Worm (Caenorhabditis elegans) whole organism, L4 larva: ENCODE results near the gene R08E5.1.

Experiments used
- D1046.2 ChIP-seq: fragments of 200-800 bp; sonication (Bioruptor generic); IDR thresholded peaks from 2 replicates; pipeline ENCODE4 v1.3.6; 2022; ENCODE audit warnings: missing genetic modification characterization, missing compliant biosample characterization
- F44E2.7 ChIP-seq: fragments of 200-800 bp; sonication (Bioruptor generic); IDR thresholded peaks from 2 replicates; pipeline ENCODE4 v2.1.2; 2022; ENCODE audit warnings: missing genetic modification characterization, missing compliant biosample characterization
- Y105C5A.15 ChIP-seq: fragments of 200-800 bp; sonication (Bioruptor generic); IDR thresholded peaks from 2 replicates; pipeline ENCODE4 v1.3.6; 2022; ENCODE audit warnings: missing genetic modification characterization, missing compliant biosample characterization
- Y48G9A.11 ChIP-seq: fragments of 200-800 bp; sonication (Bioruptor generic); IDR thresholded peaks from 2 replicates; pipeline ENCODE4 v1.3.6; 2022; ENCODE audit warnings: missing genetic modification reagents, missing genetic modification characterization, missing compliant biosample characterization
- ZK337.2 ChIP-seq: fragments of 200-800 bp; sonication (Bioruptor generic); IDR thresholded peaks from 2 replicates; pipeline ENCODE4 v1.3.6; 2022; ENCODE audit warnings: missing genetic modification reagents, missing genetic modification characterization, missing compliant biosample characterization
- aha-1 ChIP-seq: fragments of 150-350 bp; peaks from one replicate; lab custom pipeline; 2014; ENCODE audit warnings: missing biosample characterization, missing genetic modification characterization
- aly-2 ChIP-seq: sonication (generic microtip); optimal IDR thresholded peaks from 2 replicates; lab custom pipeline; 2018; ENCODE audit warnings: missing biosample characterization, missing genetic modification characterization
- arid-1 ChIP-seq: fragments of 200-800 bp; sonication (Bioruptor generic); conservative IDR thresholded peaks from 2 replicates; pipeline ENCODE4 v1.3.6; 2022; ENCODE audit warnings: missing genetic modification reagents, missing genetic modification characterization, missing compliant biosample characterization
- ceh-28 ChIP-seq: fragments of 150-350 bp; optimal IDR thresholded peaks from 2 replicates; lab custom pipeline; 2014; ENCODE audit warnings: missing biosample characterization, missing genetic modification reagents, missing genetic modification characterization
- ceh-44 ChIP-seq: fragments of 200-800 bp; sonication (Bioruptor generic); IDR thresholded peaks from 2 replicates; pipeline ENCODE4 v1.3.6; 2022; ENCODE audit warnings: missing genetic modification reagents, missing genetic modification characterization, missing compliant biosample characterization
- ctbp-1 ChIP-seq: fragments of 200-800 bp; sonication (Bioruptor generic); IDR thresholded peaks from 2 replicates; pipeline ENCODE4 v1.3.6; 2022; ENCODE audit warnings: missing genetic modification reagents, missing genetic modification characterization, missing compliant biosample characterization
- daf-12 ChIP-seq: fragments of 150-350 bp; optimal IDR thresholded peaks from 2 replicates; lab custom pipeline; 2014; ENCODE audit warnings: missing biosample characterization, missing genetic modification reagents, missing genetic modification characterization
- daf-16 ChIP-seq, 3 experiments: sonication (generic microtip); optimal IDR thresholded peaks; 2 replicates each; lab custom pipeline; 2016 to 2017; ENCODE audit warnings: missing genetic modification characterization in 3 of 3, missing genetic modification reagents in 3 of 3, mild to moderate bottlenecking in 2 of 3, missing compliant biosample characterization in 2 of 3, missing biosample characterization in 1 of 3, moderate library complexity in 1 of 3
- daf-19 ChIP-seq: fragments of 200-800 bp; sonication (Bioruptor generic); conservative IDR thresholded peaks from 2 replicates; pipeline ENCODE4 v1.3.6; 2022; ENCODE audit warnings: missing genetic modification characterization, missing compliant biosample characterization
- dmd-8 ChIP-seq: fragments of 200-800 bp; sonication (Bioruptor generic); IDR thresholded peaks from 2 replicates; pipeline ENCODE4 v1.3.6; 2022; ENCODE audit warnings: missing genetic modification characterization, missing compliant biosample characterization
- dpl-1 ChIP-seq: fragments of 150-350 bp; optimal IDR thresholded peaks from 2 replicates; lab custom pipeline; 2014; ENCODE audit warnings: missing biosample characterization, missing genetic modification reagents, missing genetic modification characterization
- fkh-10 ChIP-seq: fragments of 150-350 bp; optimal IDR thresholded peaks from 2 replicates; lab custom pipeline; 2014; ENCODE audit warnings: missing biosample characterization, missing genetic modification reagents, missing genetic modification characterization
- hmg-1.1 ChIP-seq: fragments of 200-800 bp; sonication (Bioruptor generic); IDR thresholded peaks from 2 replicates; pipeline ENCODE4 v1.3.6; 2022; ENCODE audit warnings: missing genetic modification reagents, missing genetic modification characterization, missing compliant biosample characterization
- jun-1 ChIP-seq: fragments of 150-350 bp; optimal IDR thresholded peaks from 2 replicates; lab custom pipeline; 2014; ENCODE audit warnings: missing biosample characterization, missing genetic modification reagents, missing genetic modification characterization
- lin-1 ChIP-seq: fragments of 200-800 bp; sonication (Bioruptor generic); IDR thresholded peaks from 2 replicates; pipeline ENCODE4 v1.3.6; 2022; ENCODE audit warnings: missing genetic modification reagents, missing genetic modification characterization, missing compliant biosample characterization
- lin-39 ChIP-seq: fragments of 150-350 bp; optimal IDR thresholded peaks from 2 replicates; lab custom pipeline; 2014; ENCODE audit warnings: missing biosample characterization, missing genetic modification reagents, missing genetic modification characterization
- madf-9 ChIP-seq: fragments of 200-800 bp; sonication (Bioruptor generic); conservative IDR thresholded peaks from 2 replicates; pipeline ENCODE4 v1.3.6; 2022; ENCODE audit warnings: missing genetic modification reagents, missing genetic modification characterization, missing compliant biosample characterization
- mxl-2 ChIP-seq: fragments of 200-800 bp; sonication (Bioruptor generic); conservative IDR thresholded peaks from 2 replicates; pipeline ENCODE4 v1.3.6; 2022; ENCODE audit warnings: missing genetic modification reagents, missing genetic modification characterization, missing compliant biosample characterization
- mxl-3 ChIP-seq: fragments of 200-800 bp; sonication (Bioruptor generic); optimal IDR thresholded peaks from 2 replicates; lab custom pipeline; 2018; ENCODE audit warnings: mild to moderate bottlenecking, missing genetic modification characterization, missing compliant biosample characterization
- nhr-111 ChIP-seq: fragments of 200-800 bp; sonication (Bioruptor generic); optimal IDR thresholded peaks from 2 replicates; lab custom pipeline; 2018; ENCODE audit warnings: mild to moderate bottlenecking, missing genetic modification characterization, missing compliant biosample characterization
- nhr-237 ChIP-seq: sonication (generic microtip); optimal IDR thresholded peaks from 2 replicates; lab custom pipeline; 2017; ENCODE audit warnings: missing biosample characterization, missing genetic modification characterization
- nhr-25 ChIP-seq: sonication (generic microtip); optimal IDR thresholded peaks from 2 replicates; lab custom pipeline; 2017; ENCODE audit warnings: missing genetic modification characterization, mild to moderate bottlenecking, missing compliant biosample characterization, antibody characterized with exemption, moderate library complexity, borderline replicate concordance; ENCODE audit not compliant: insufficient read depth
- nhr-41 ChIP-seq: fragments of 200-800 bp; sonication (Bioruptor generic); IDR thresholded peaks from 2 replicates; pipeline ENCODE4 v1.3.6; 2022; ENCODE audit warnings: missing genetic modification reagents, missing genetic modification characterization, missing compliant biosample characterization
- nhr-48 ChIP-seq: sonication (generic microtip); optimal IDR thresholded peaks from 2 replicates; lab custom pipeline; 2016; ENCODE audit warnings: mild to moderate bottlenecking, missing genetic modification characterization, missing compliant biosample characterization
- nhr-77 ChIP-seq: fragments of 150-350 bp; optimal IDR thresholded peaks from 2 replicates; lab custom pipeline; 2014; ENCODE audit warnings: missing biosample characterization, missing genetic modification characterization
- rbr-2 ChIP-seq: sonication (generic microtip); optimal IDR thresholded peaks from 2 replicates; lab custom pipeline; 2016; ENCODE audit warnings: missing genotype, missing genetic modification characterization, missing compliant biosample characterization
- sdz-12 ChIP-seq: fragments of 200-800 bp; sonication (Bioruptor generic); optimal IDR thresholded peaks from 2 replicates; lab custom pipeline; 2018; ENCODE audit warnings: mild to moderate bottlenecking, missing genetic modification characterization, missing compliant biosample characterization
- skn-1 ChIP-seq: fragments of 150-350 bp; optimal IDR thresholded peaks from 2 replicates; lab custom pipeline; 2014; ENCODE audit warnings: missing biosample characterization, missing genetic modification characterization
- snpc-1.2 ChIP-seq: fragments of 200-800 bp; sonication (Bioruptor generic); IDR thresholded peaks from 2 replicates; pipeline ENCODE4 v1.3.6; 2022; ENCODE audit warnings: missing genetic modification reagents, missing genetic modification characterization, missing compliant biosample characterization
- unc-130 ChIP-seq: sonication (generic microtip); optimal IDR thresholded peaks from 2 replicates; lab custom pipeline; 2016; ENCODE audit warnings: missing genetic modification reagents, missing genetic modification characterization, missing compliant biosample characterization
- unc-39 ChIP-seq: sonication (generic microtip); optimal IDR thresholded peaks from 2 replicates; lab custom pipeline; 2017; ENCODE audit warnings: missing biosample characterization, missing genetic modification characterization
- zag-1 ChIP-seq: fragments of 150-350 bp; optimal IDR thresholded peaks from 2 replicates; lab custom pipeline; 2014; ENCODE audit warnings: missing biosample characterization, missing genetic modification characterization
- zfp-2 ChIP-seq: sonication (generic microtip); optimal IDR thresholded peaks from 2 replicates; lab custom pipeline; 2016; ENCODE audit warnings: mild to moderate bottlenecking, missing genetic modification characterization, missing compliant biosample characterization

The R08E5.1 gene

DNA sequence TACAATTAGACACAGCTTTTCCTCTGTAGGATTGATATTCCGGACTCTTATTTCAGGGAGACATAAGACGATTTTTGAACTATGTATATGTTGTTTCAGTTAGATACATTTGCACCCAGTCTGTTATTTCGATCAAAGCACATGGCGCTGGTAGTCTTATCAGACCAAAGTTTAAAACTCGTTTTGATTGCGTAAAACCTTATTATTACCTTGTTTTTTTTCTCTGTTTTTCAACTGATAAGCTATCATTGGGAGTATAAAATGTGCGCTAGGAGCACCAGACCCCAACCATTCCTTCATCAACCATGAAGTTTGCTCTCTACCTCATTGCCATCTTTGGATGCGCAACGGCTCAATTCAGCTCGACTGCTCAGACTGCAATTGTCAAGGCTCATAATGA lies 41.0 kb upstream of the R08E5.1 start, which contains the start of gene scl-12:
scl-12 (plus strand) TSS at position 301 of the 400 bp plus-strand sequence.
- peak; percentile 47 for TF ChIP-seq aha-1
- no peak for TF ChIP-seq arid-1 (GFP tag; lab: Robert Waterston, UW)
- TF ChIP-seq dmd-8 (GFP tag; lab: Robert Waterston, UW), result 0 out of 2 replicates have a peak, but pooled peaks have one; percentile 31
- no peak for TF ChIP-seq nhr-237 (tag; lab: Kevin White, UChicago)

DNA sequence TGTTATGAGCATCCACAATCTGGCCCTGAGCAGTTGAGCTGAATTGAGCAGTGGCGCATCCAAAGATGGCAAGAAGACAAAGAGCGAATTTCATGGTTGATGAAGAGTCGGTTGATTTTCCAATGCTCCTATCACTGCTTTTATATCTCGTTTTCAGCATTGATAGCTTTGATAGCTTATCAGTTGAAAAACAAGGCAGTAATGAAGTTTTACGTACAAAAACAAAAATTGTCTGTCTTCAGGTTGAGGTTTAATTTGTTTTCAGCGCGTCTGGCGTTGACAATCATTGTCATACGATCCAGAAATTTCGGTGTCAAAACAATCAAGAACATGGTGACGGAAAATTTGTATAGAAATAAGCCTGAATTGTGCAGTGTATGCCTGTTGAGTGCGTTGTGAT lies 40.2 kb upstream of the R08E5.1 start, which contains the start of gene scl-13:
scl-13 (minus strand) TSS at position 101 of the 400 bp plus-strand sequence.
- TF ChIP-seq F44E2.7 (no peak), lin-1 (GFP tag; lab: Robert Waterston, UW) (no peak), daf-19 (GFP tag; lab: Robert Waterston, UW) (no peak), snpc-1.2 (GFP tag; lab: Robert Waterston, UW) (no peak), nhr-111 (GFP tag; lab: Kevin White, UChicago) (no peak), ceh-44 (GFP tag; lab: Robert Waterston, UW) (no peak), rbr-2 (tag; lab: Kevin White, UChicago) (no peak), unc-39 (no peak), ceh-28 (tag; lab: Kevin White, UChicago) (no peak), ctbp-1 (GFP tag; lab: Robert Waterston, UW) (no peak), nhr-77 (tag; lab: Kevin White, UChicago) (no peak), aly-2 (tag; lab: Kevin White, UChicago) (no peak), nhr-41 (no peak), daf-12 (tag; lab: Kevin White, UChicago) (no peak), Y105C5A.15 (GFP tag; lab: Robert Waterston, UW) (no peak)

DNA sequence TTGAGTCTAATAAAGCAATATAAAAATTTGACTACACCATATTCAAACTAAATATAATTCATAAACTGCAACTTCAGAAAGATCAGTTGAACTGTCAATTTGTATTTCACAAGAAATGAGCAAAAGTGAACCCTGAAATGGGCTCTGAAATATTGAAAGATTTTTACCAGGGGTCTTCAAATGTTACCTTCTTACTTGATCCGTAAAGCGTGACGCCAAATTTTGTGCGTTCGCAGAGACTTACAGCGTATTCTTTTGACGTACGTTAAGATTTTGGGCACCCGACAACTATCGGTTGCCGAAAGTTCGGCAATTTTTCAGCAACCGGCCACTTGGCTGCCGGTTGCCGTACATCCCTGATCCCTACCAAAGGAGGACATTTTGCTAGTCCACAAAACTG lies 38.7 kb upstream of the R08E5.1 start:
- TF ChIP-seq D1046.2 (GFP tag; lab: Robert Waterston, UW), result no peak
- no peak for TF ChIP-seq nhr-111 (GFP tag; lab: Kevin White, UChicago)
- TF ChIP-seq nhr-25 (tag; lab: Kevin White, UChicago), result no peak
- TF ChIP-seq aha-1, result peak; percentile 94

DNA sequence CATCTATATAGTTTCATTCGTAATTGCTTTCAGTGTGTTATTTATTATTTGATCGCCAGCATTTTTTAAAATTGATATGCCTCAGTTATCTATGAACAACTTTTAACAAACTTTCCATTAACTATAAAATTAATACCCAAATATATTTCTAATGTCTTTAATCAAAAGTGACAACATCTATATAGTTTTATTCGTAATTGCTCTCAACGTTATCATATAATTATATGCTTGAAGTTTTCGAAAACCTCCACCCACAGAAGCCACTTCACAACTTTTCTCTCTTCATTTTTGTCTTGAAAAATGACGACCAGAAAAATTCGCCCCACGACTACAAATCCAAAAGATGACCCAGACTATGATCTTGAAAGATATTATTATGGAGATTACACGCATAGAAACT lies 37.0 kb upstream of the R08E5.1 start, which contains the start of gene srw-6:
srw-6 (plus strand) TSS at position 301 of the 400 bp plus-strand sequence.
- TF ChIP-seq daf-16 (GFP tag; optimal IDR thresholded peaks at IDR 0.05; lab: Kevin White, UChicago) (no peak), daf-16 (tag; optimal IDR thresholded peaks at IDR 0.05; lab: Kevin White, UChicago) (no peak)

DNA sequence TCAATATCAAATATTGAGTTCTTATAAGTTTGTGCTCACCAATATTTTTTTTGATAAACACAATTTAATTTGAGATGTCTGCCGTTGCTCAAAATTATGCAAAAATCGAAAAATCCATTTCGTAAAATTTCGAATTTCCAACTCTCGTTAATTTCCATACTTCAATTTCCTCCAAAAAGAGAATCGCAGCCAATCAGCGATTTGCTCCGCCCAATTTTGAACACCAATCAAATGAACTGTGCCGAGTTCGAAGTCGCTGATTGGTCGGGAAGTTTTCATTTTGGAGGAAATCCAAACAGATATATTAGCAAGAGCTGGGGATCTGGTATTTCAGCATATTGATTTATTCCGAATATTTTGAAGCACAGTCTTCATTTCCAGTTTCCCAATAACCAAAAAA lies 36.5 kb upstream of the R08E5.1 start:
- TF ChIP-seq zag-1 (tag; lab: Kevin White, UChicago) (no peak), dpl-1 (GFP tag; lab: Kevin White, UChicago) (no peak), lin-39 (no peak), ZK337.2 (GFP tag; lab: Robert Waterston, UW) (no peak), daf-12 (tag; lab: Kevin White, UChicago) (no peak), sdz-12 (GFP tag; lab: Kevin White, UChicago) (no peak), unc-130 (GFP tag; lab: Kevin White, UChicago) (no peak), madf-9 (GFP tag; lab: Robert Waterston, UW) (no peak), mxl-3 (GFP tag; lab: Kevin White, UChicago) (no peak), mxl-2 (GFP tag; lab: Robert Waterston, UW) (no peak), zfp-2 (no peak), jun-1 (tag; lab: Kevin White, UChicago) (no peak), ceh-44 (GFP tag; lab: Robert Waterston, UW) (no peak), F44E2.7 (no peak), Y48G9A.11 (GFP tag; lab: Robert Waterston, UW) (no peak), skn-1 (tag; lab: Kevin White, UChicago) (no peak), rbr-2 (tag; lab: Kevin White, UChicago) (no peak), nhr-48 (tag; lab: Kevin White, UChicago) (no peak), fkh-10 (GFP tag; lab: Kevin White, UChicago) (no peak), hmg-1.1 (GFP tag; lab: Robert Waterston, UW) (no peak)
